Worm (Caenorhabditis elegans) whole organism, L4 larva: ENCODE measurements around the gene fah-1.

ENCODE experiments used
- F37D6.2 ChIP-seq: sonication (generic microtip); optimal IDR thresholded peaks from 2 replicates; lab custom pipeline; 2016; ENCODE audit warnings: mild to moderate bottlenecking, missing genetic modification characterization, missing compliant biosample characterization
- Y48G9A.11 ChIP-seq: fragments of 200-800 bp; sonication (Bioruptor generic); IDR thresholded peaks from 2 replicates; pipeline ENCODE4 v1.3.6; 2022; ENCODE audit warnings: missing genetic modification reagents, missing genetic modification characterization, missing compliant biosample characterization
- Y5F2A.4 ChIP-seq: fragments of 200-800 bp; sonication (Bioruptor generic); optimal IDR thresholded peaks from 2 replicates; lab custom pipeline; 2018; ENCODE audit warnings: mild to moderate bottlenecking, missing genetic modification characterization, missing compliant biosample characterization
- ceh-32 ChIP-seq: sonication (generic microtip); optimal IDR thresholded peaks from 2 replicates; lab custom pipeline; 2016; ENCODE audit warnings: mild to moderate bottlenecking, missing genetic modification characterization, missing compliant biosample characterization; ENCODE audit not compliant: poor library complexity
- daf-12 ChIP-seq: fragments of 150-350 bp; optimal IDR thresholded peaks from 2 replicates; lab custom pipeline; 2014; ENCODE audit warnings: missing biosample characterization, missing genetic modification reagents, missing genetic modification characterization
- daf-16 ChIP-seq, 3 experiments: sonication (generic microtip); optimal IDR thresholded peaks; 2 replicates each; lab custom pipeline; 2016 to 2017; ENCODE audit warnings: missing genetic modification characterization in 3 of 3, missing genetic modification reagents in 3 of 3, mild to moderate bottlenecking in 2 of 3, missing compliant biosample characterization in 2 of 3, missing biosample characterization in 1 of 3, moderate library complexity in 1 of 3
- daf-19 ChIP-seq: fragments of 200-800 bp; sonication (Bioruptor generic); conservative IDR thresholded peaks from 2 replicates; pipeline ENCODE4 v1.3.6; 2022; ENCODE audit warnings: missing genetic modification characterization, missing compliant biosample characterization
- dmd-8 ChIP-seq: fragments of 200-800 bp; sonication (Bioruptor generic); IDR thresholded peaks from 2 replicates; pipeline ENCODE4 v1.3.6; 2022; ENCODE audit warnings: missing genetic modification characterization, missing compliant biosample characterization
- dve-1 ChIP-seq: sonication (generic microtip); optimal IDR thresholded peaks from 2 replicates; lab custom pipeline; 2017; ENCODE audit warnings: antibody characterized with exemption, mild to moderate bottlenecking, missing genetic modification characterization, missing compliant biosample characterization; ENCODE audit not compliant: insufficient read depth
- egl-27 ChIP-seq: sonication (generic microtip); optimal IDR thresholded peaks from 3 replicates; lab custom pipeline; 2017; ENCODE audit warnings: missing biosample characterization, missing genetic modification reagents, missing genetic modification characterization
- egl-43 ChIP-seq: fragments of 200-800 bp; sonication (Bioruptor generic); IDR thresholded peaks from 2 replicates; pipeline ENCODE4 v1.3.6; 2022; ENCODE audit warnings: missing genetic modification reagents, missing genetic modification characterization, missing compliant biosample characterization
- fos-1 ChIP-seq: fragments of 150-350 bp; optimal IDR thresholded peaks from 2 replicates; lab custom pipeline; 2014; ENCODE audit warnings: missing biosample characterization, missing genetic modification characterization
- gei-8 ChIP-seq: fragments of 200-800 bp; sonication (Bioruptor generic); optimal IDR thresholded peaks from 2 replicates; lab custom pipeline; 2018; ENCODE audit warnings: mild to moderate bottlenecking, missing genetic modification characterization, missing compliant biosample characterization
- madf-5 ChIP-seq, 2 experiments: fragments of 200-800 bp; sonication (Bioruptor generic); IDR thresholded peaks; 2 replicates each; pipeline ENCODE4 v1.3.6; 2022; ENCODE audit warnings: missing compliant biosample characterization in 2 of 2, missing genetic modification characterization in 2 of 2
- madf-9 ChIP-seq: fragments of 200-800 bp; sonication (Bioruptor generic); conservative IDR thresholded peaks from 2 replicates; pipeline ENCODE4 v1.3.6; 2022; ENCODE audit warnings: missing genetic modification reagents, missing genetic modification characterization, missing compliant biosample characterization
- mdl-1 ChIP-seq, 2 experiments: fragments of 150-350 bp in 1 of 2; sonication (generic microtip) in 1 of 2; optimal IDR thresholded peaks; 2 replicates each; lab custom pipeline; 2014 to 2017; ENCODE audit warnings: missing biosample characterization in 2 of 2, missing genetic modification characterization in 2 of 2
- mes-2 ChIP-seq: sonication (generic microtip); optimal IDR thresholded peaks from 2 replicates; lab custom pipeline; 2016; ENCODE audit warnings: missing genotype, mild to moderate bottlenecking, missing genetic modification characterization, missing compliant biosample characterization; ENCODE audit not compliant: poor library complexity, severe bottlenecking
- nhr-10 ChIP-seq: fragments of 150-350 bp; optimal IDR thresholded peaks from 2 replicates; lab custom pipeline; 2014; ENCODE audit warnings: missing biosample characterization, missing genetic modification characterization
- nhr-102 ChIP-seq: sonication (generic microtip); optimal IDR thresholded peaks from 2 replicates; lab custom pipeline; 2016; ENCODE audit warnings: mild to moderate bottlenecking, missing genetic modification characterization, moderate library complexity, missing compliant biosample characterization
- nhr-25 ChIP-seq: sonication (generic microtip); optimal IDR thresholded peaks from 2 replicates; lab custom pipeline; 2017; ENCODE audit warnings: missing genetic modification characterization, mild to moderate bottlenecking, missing compliant biosample characterization, antibody characterized with exemption, moderate library complexity, borderline replicate concordance; ENCODE audit not compliant: insufficient read depth
- nhr-28 ChIP-seq: fragments of 150-350 bp; optimal IDR thresholded peaks from 2 replicates; lab custom pipeline; 2014; ENCODE audit warnings: missing biosample characterization, missing genetic modification characterization
- nhr-48 ChIP-seq: sonication (generic microtip); optimal IDR thresholded peaks from 2 replicates; lab custom pipeline; 2016; ENCODE audit warnings: mild to moderate bottlenecking, missing genetic modification characterization, missing compliant biosample characterization
- pqm-1 ChIP-seq: sonication (generic microtip); optimal IDR thresholded peaks from 2 replicates; lab custom pipeline; 2017; ENCODE audit warnings: missing biosample characterization, missing genetic modification characterization
- skn-1 ChIP-seq: fragments of 150-350 bp; optimal IDR thresholded peaks from 2 replicates; lab custom pipeline; 2014; ENCODE audit warnings: missing biosample characterization, missing genetic modification characterization
- spr-1 ChIP-seq: sonication (generic microtip); optimal IDR thresholded peaks from 2 replicates; lab custom pipeline; 2016; ENCODE audit warnings: mild to moderate bottlenecking, missing genetic modification characterization, missing compliant biosample characterization
- unc-130 ChIP-seq: sonication (generic microtip); optimal IDR thresholded peaks from 2 replicates; lab custom pipeline; 2016; ENCODE audit warnings: missing genetic modification reagents, missing genetic modification characterization, missing compliant biosample characterization
- unc-62 ChIP-seq, 3 experiments: fragments of 150-350 bp in 1 of 3; sonication (generic microtip); optimal IDR thresholded peaks in 2 of 3; peaks in 1 of 3; 1 replicate in 1 of 3; 2 replicates in 2 of 3; lab custom pipeline; 2014 to 2017; ENCODE audit warnings: missing biosample characterization in 3 of 3, missing genetic modification characterization in 3 of 3, missing genetic modification reagents in 3 of 3, missing genotype in 1 of 3
- zfp-3 ChIP-seq: fragments of 200-800 bp; sonication (Bioruptor generic); conservative IDR thresholded peaks from 2 replicates; pipeline ENCODE4 v1.3.6; 2022; ENCODE audit warnings: missing genetic modification reagents, missing genetic modification characterization, missing compliant biosample characterization
- zip-11 ChIP-seq: fragments of 200-800 bp; sonication (Bioruptor generic); IDR thresholded peaks from 2 replicates; pipeline ENCODE4 v1.3.6; 2022; ENCODE audit warnings: missing genetic modification characterization, missing compliant biosample characterization
- ztf-11 ChIP-seq: fragments of 150-350 bp; optimal IDR thresholded peaks from 2 replicates; lab custom pipeline; 2014; ENCODE audit warnings: missing biosample characterization, missing genetic modification characterization
- ztf-7 ChIP-seq: fragments of 150-350 bp; optimal IDR thresholded peaks from 2 replicates; lab custom pipeline; 2014; ENCODE audit warnings: missing biosample characterization, missing genetic modification characterization

fah-1 gene

ce11 chrX:6427147-6427546 is 21.6 kb downstream of the fah-1 start (continued):
- TF ChIP-seq Y48G9A.11 (GFP tag; lab: Robert Waterston, UW) (no peak), pqm-1 (peak; percentile 96), dve-1 (tag; lab: Kevin White, UChicago) (peak; percentile 89), ztf-7 (no peak), zip-11 (GFP tag; lab: Robert Waterston, UW) (no peak), nhr-102 (tag; lab: Kevin White, UChicago) (peak; percentile 43), mdl-1 (tag; optimal IDR thresholded peaks at IDR 0.05; lab: Kevin White, UChicago) (peak in 1 of 2 experiments; percentile 36), daf-12 (no peak)

ce11 chrX:6420681-6421080 is 28.0 kb downstream of the fah-1 start, which contains the start of gene K10C2.12:
K10C2.12 (minus strand) TSS chrX:6420781.
- TF ChIP-seq zfp-3 (no peak), nhr-25 (tag; lab: Kevin White, UChicago) (no peak), dve-1 (tag; lab: Kevin White, UChicago) (no peak), mes-2 (tag; lab: Kevin White, UChicago) (no peak), dmd-8 (GFP tag; lab: Robert Waterston, UW) (no peak), egl-27 (tag; lab: Kevin White, UChicago) (no peak), ceh-32 (no peak), skn-1 (no peak), nhr-10 (tag; lab: Kevin White, UChicago) (no peak), ztf-11 (tag; lab: Kevin White, UChicago) (no peak), gei-8 (GFP tag; lab: Kevin White, UChicago) (no peak), egl-43 (GFP tag; lab: Robert Waterston, UW) (no peak), fos-1 (tag; lab: Kevin White, UChicago) (no peak), spr-1 (tag; lab: Kevin White, UChicago) (no peak), madf-5 (GFP tag; IDR thresholded peaks at IDR 0.05; lab: Robert Waterston, UW) (no peak), daf-16 (GFP tag; optimal IDR thresholded peaks at IDR 0.05; lab: Kevin White, UChicago) (no peak), daf-16 (tag; optimal IDR thresholded peaks at IDR 0.05; lab: Kevin White, UChicago) (no peak), Y5F2A.4 (GFP tag; lab: Kevin White, UChicago) (no peak), nhr-48 (tag; lab: Kevin White, UChicago) (no peak)

ce11 chrX:6419113-6419512 is 29.6 kb downstream of the fah-1 start:
- no peak for TF ChIP-seq madf-5 (GFP tag; IDR thresholded peaks at IDR 0.05; lab: Robert Waterston, UW)
- TF ChIP-seq F37D6.2 (tag; lab: Kevin White, UChicago), result no peak
- peak in 1 of 2 experiments; percentile 13 for TF ChIP-seq unc-62 (GFP tag; optimal IDR thresholded peaks at IDR 0.05 in 1 of 2; lab: Kevin White, UChicago)
- TF ChIP-seq unc-62 (tag; optimal IDR thresholded peaks at IDR 0.05; lab: Kevin White, UChicago), result no peak
- TF ChIP-seq daf-19, result no peak
- TF ChIP-seq madf-9, result no peak
- no peak for TF ChIP-seq unc-130 (GFP tag; lab: Kevin White, UChicago)
- no peak for TF ChIP-seq nhr-25 (tag; lab: Kevin White, UChicago)

- TF ChIP-seq unc-62 (GFP tag; optimal IDR thresholded peaks at IDR 0.05 in 1 of 2; lab: Kevin White, UChicago) (peak in 1 of 2 experiments; percentile 6), unc-62 (tag; optimal IDR thresholded peaks at IDR 0.05; lab: Kevin White, UChicago) (no peak), daf-16 (GFP tag; optimal IDR thresholded peaks at IDR 0.05; lab: Kevin White, UChicago) (no peak), daf-16 (tag; optimal IDR thresholded peaks at IDR 0.05; lab: Kevin White, UChicago) (no peak), nhr-28 (peak; percentile 22)
- TF ChIP-seq, all 104 proteins: peak for 2
These were observed 32.2 kb downstream of the fah-1 start, which contains the start of gene T22E5.6 for ce11 chrX:6416357-6417087. T22E5.6 (minus strand) TSS chrX:6416407.
